Fruit fly (Drosophila melanogaster): ENCODE results near the gene Mi-2.

DNA sequence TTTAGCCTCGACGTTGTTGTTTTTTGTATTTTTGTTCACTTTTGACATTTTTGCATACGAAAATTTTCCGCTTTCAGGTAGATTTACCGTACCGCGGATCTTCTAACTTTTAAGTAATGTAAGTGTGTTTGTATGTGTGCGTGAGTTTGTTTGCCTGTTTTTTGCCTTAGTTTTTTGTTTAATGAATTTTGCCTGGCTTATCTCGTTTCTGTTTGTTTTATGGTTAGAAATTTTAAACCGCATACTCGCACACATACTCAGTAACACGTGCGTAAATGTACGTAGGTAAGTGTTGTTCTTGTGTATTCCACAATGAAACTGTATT lies 12.4 kb downstream of the Mi-2 start:
- TF ChIP-seq CG8478 (optimal IDR thresholded peaks at IDR 0.05) (no peak), CTCF (optimal IDR thresholded peaks at IDR 0.05) (no peak)

Data from S2 (cell line).